Worm (Caenorhabditis elegans): ENCODE data around the gene Y50E8A.11.

- TF ChIP-seq efl-1 (GFP tag; optimal IDR thresholded peaks at IDR 0.05) (no peak), him-1 (tag; optimal IDR thresholded peaks at IDR 0.05) (no peak), tbp1 (GFP tag; optimal IDR thresholded peaks at IDR 0.05) (no peak), nfya-1 (tag; optimal IDR thresholded peaks at IDR 0.05; ENCODE audit: borderline replicate concordance, insufficient read depth) (no peak), B0261.1 (tag; optimal IDR thresholded peaks at IDR 0.05) (no peak), ama-1 (optimal IDR thresholded peaks at IDR 0.05) (no peak), ama-1 (GFP tag; optimal IDR thresholded peaks at IDR 0.05) (no peak), somi-1 (GFP tag; optimal IDR thresholded peaks at IDR 0.05) (no peak), unc-130 (GFP tag; optimal IDR thresholded peaks at IDR 0.05) (no peak), cebp-2 (GFP tag; IDR thresholded peaks at IDR 0.05) (no peak), ztf-18 (tag; optimal IDR thresholded peaks at IDR 0.05) (no peak), egl-18 (GFP tag; IDR thresholded peaks at IDR 0.05) (no peak)
Measured at ce11 chrV:14792346-14792745, 11.1 kb downstream of the Y50E8A.11 start.
